Worm (Caenorhabditis elegans): ENCODE data around the gene F40G12.2.
"Not testable (repeated sequence)": the region's sequence is repeated elsewhere in the genome, so short reads cannot be mapped to it uniquely, and the experiment has no call there.

F40G12.2 gene

ce11 chrV:14290636-14291035, 29.9 kb upstream of the F40G12.2 start, which contains the start of gene F14D7.18:
Gene F14D7.18, minus strand, starts transcription at chrV:14290736.
- no peak for TF ChIP-seq pes-1 (GFP tag; IDR thresholded peaks at IDR 0.05)
- no peak for TF ChIP-seq ceh-13 (GFP tag; optimal IDR thresholded peaks at IDR 0.05)
- TF ChIP-seq F13C5.2 (tag; optimal IDR thresholded peaks at IDR 0.05): no peak
- no peak for TF ChIP-seq B0310.2 (tag; optimal IDR thresholded peaks at IDR 0.05)
- no peak for TF ChIP-seq hnd-1 (tag; optimal IDR thresholded peaks at IDR 0.05)
- no peak for TF ChIP-seq tra-4 (tag; optimal IDR thresholded peaks at IDR 0.05)
- TF ChIP-seq tbx-37 (GFP tag; conservative IDR thresholded peaks at IDR 0.05): no peak
- no peak for TF ChIP-seq flt-1 (GFP tag; IDR thresholded peaks at IDR 0.05)
- TF ChIP-seq ama-1 (optimal IDR thresholded peaks at IDR 0.05): no peak
- no peak for TF ChIP-seq ceh-36 (tag; optimal IDR thresholded peaks at IDR 0.05)
- no peak for TF ChIP-seq aly-1 (tag; optimal IDR thresholded peaks at IDR 0.05)
- no peak for TF ChIP-seq hmbx-1 (tag; optimal IDR thresholded peaks at IDR 0.05)
- no peak for TF ChIP-seq scrt-1 (GFP tag; IDR thresholded peaks at IDR 0.05)
- no peak for TF ChIP-seq hmg-4 (GFP tag; optimal IDR thresholded peaks at IDR 0.05)
- no peak for TF ChIP-seq tbx-11 (GFP tag; IDR thresholded peaks at IDR 0.05)
- no peak for TF ChIP-seq ets-7 (tag; optimal IDR thresholded peaks at IDR 0.05)
- TF ChIP-seq sea-1 (GFP tag; conservative IDR thresholded peaks at IDR 0.05): no peak

DNA sequence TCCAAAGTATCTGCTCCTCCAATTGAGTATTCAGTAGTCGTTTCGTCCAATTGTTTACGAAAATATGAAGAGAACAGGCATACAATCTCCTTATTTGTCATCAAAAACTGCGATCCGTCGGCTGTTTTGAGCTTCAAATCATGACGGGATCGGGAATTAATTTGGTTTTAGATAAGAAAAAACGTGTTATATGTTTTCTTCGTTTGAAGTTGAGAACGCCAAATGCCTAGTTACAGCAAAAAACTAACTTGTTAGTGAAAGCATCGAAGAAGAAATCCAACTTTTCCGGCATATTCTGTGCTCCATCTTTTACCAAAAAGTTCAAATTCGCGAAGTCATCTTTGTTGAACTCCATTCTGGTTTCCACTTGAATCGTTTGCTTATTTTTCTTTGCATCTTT, 28.6 kb upstream of the F40G12.2 start, which contains the start of gene F14D7.1:
Gene F14D7.1 (minus strand): TSS at position 101 of the 400 bp plus-strand sequence.
- TF ChIP-seq tra-4 (tag; optimal IDR thresholded peaks at IDR 0.05) (no peak), hmg-4 (GFP tag; optimal IDR thresholded peaks at IDR 0.05) (no peak), B0310.2 (tag; optimal IDR thresholded peaks at IDR 0.05) (no peak), pes-1 (GFP tag; IDR thresholded peaks at IDR 0.05) (no peak), ceh-13 (GFP tag; optimal IDR thresholded peaks at IDR 0.05) (no peak), sea-1 (GFP tag; conservative IDR thresholded peaks at IDR 0.05) (no peak), hnd-1 (tag; optimal IDR thresholded peaks at IDR 0.05) (no peak), F13C5.2 (tag; optimal IDR thresholded peaks at IDR 0.05) (no peak), ama-1 (optimal IDR thresholded peaks at IDR 0.05) (no peak), hmbx-1 (tag; optimal IDR thresholded peaks at IDR 0.05) (no peak), scrt-1 (GFP tag; IDR thresholded peaks at IDR 0.05) (no peak)

DNA sequence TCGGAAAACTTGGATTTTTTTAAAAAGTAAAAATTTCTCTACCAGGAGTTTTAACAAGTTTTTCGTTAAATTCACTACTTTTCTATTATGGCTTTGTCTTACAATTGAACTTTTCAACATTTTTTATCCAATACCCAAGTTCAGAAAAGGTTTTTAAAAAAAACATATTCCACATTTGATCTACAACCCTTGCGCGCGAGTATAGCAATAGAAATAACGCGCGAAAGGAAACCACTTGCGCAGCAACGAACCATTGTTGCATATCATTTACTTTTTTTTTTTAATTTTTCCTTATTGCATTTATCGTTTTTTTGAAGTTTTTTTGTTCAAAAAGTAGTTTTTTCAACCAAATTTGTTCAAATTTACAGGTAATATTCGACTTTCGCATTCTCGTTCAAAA, 25.1 kb upstream of the F40G12.2 start, which contains the start of gene F40G12.11:
Gene F40G12.11 (plus strand): TSS at position 369 of the 400 bp plus-strand sequence.
- TF ChIP-seq flt-1 (GFP tag; IDR thresholded peaks at IDR 0.05) (no peak), tbx-11 (GFP tag; IDR thresholded peaks at IDR 0.05) (no peak), B0310.2 (tag; optimal IDR thresholded peaks at IDR 0.05) (no peak), scrt-1 (GFP tag; IDR thresholded peaks at IDR 0.05) (no peak), ceh-13 (GFP tag; optimal IDR thresholded peaks at IDR 0.05) (no peak), ets-7 (tag; optimal IDR thresholded peaks at IDR 0.05) (no peak), hmbx-1 (tag; optimal IDR thresholded peaks at IDR 0.05) (no peak), ceh-36 (tag; optimal IDR thresholded peaks at IDR 0.05) (no peak)

- no peak for TF ChIP-seq tbx-37 (GFP tag; conservative IDR thresholded peaks at IDR 0.05)
- no peak for TF ChIP-seq sea-1 (GFP tag; conservative IDR thresholded peaks at IDR 0.05)
- TF ChIP-seq aly-1 (tag; optimal IDR thresholded peaks at IDR 0.05): no peak
- no peak for TF ChIP-seq flt-1 (GFP tag; IDR thresholded peaks at IDR 0.05)
- TF ChIP-seq hmg-4 (GFP tag; optimal IDR thresholded peaks at IDR 0.05): no peak
- no peak for TF ChIP-seq tbx-11 (GFP tag; IDR thresholded peaks at IDR 0.05)
- TF ChIP-seq ets-7 (tag; optimal IDR thresholded peaks at IDR 0.05): no peak
- no peak for TF ChIP-seq pes-1 (GFP tag; IDR thresholded peaks at IDR 0.05)
- no peak for TF ChIP-seq B0310.2 (tag; optimal IDR thresholded peaks at IDR 0.05)
- no peak for TF ChIP-seq ceh-36 (tag; optimal IDR thresholded peaks at IDR 0.05)
- no peak for TF ChIP-seq ceh-13 (GFP tag; optimal IDR thresholded peaks at IDR 0.05)
- no peak for TF ChIP-seq F13C5.2 (tag; optimal IDR thresholded peaks at IDR 0.05)
- no peak for TF ChIP-seq scrt-1 (GFP tag; IDR thresholded peaks at IDR 0.05)
- no peak for TF ChIP-seq hnd-1 (tag; optimal IDR thresholded peaks at IDR 0.05)
- no peak for TF ChIP-seq ama-1 (optimal IDR thresholded peaks at IDR 0.05)
- no peak for TF ChIP-seq hmbx-1 (tag; optimal IDR thresholded peaks at IDR 0.05)
Observed at ce11 chrV:14283241-14283640, 22.5 kb upstream of the F40G12.2 start, which contains the start of gene F40G12.10. Gene F40G12.10, plus strand, starts transcription at chrV:14283541.

- no peak for TF ChIP-seq tbx-11 (GFP tag; IDR thresholded peaks at IDR 0.05)
- TF ChIP-seq F13C5.2 (tag; optimal IDR thresholded peaks at IDR 0.05): no peak
Observed at ce11 chrV:14282222-14282709, 21.5 kb upstream of the F40G12.2 start, which contains the start of the genes srt-74 and F40G12.9. Gene srt-74, minus strand, starts transcription at chrV:14282322. Gene F40G12.9, plus strand, starts transcription at chrV:14282659.

DNA sequence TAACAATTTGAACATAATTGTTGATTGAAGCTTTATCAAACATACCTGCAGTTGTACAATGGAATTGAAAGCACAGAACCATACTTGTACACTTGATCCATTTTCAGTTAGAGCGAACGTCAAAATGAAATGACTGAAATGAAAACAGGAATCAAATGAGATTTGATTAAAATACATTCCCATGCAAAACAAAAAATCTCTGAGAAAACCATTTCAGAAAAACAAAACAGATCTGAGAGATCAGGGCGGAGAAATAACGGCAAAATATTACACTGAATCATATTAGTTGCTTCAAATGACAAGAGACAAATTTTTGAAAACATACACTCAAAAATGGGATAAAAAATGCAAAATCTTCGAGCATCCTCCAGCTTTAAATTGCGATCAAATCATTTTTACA, 19.0 kb upstream of the F40G12.2 start, which contains the start of gene srt-33:
Gene srt-33 (minus strand): TSS at position 101 of the 400 bp plus-strand sequence.
- TF ChIP-seq hnd-1 (tag; optimal IDR thresholded peaks at IDR 0.05): no peak
- no peak for TF ChIP-seq scrt-1 (GFP tag; IDR thresholded peaks at IDR 0.05)
- no peak for TF ChIP-seq tra-4 (tag; optimal IDR thresholded peaks at IDR 0.05)
- TF ChIP-seq tbx-11 (GFP tag; IDR thresholded peaks at IDR 0.05): no peak
- TF ChIP-seq aly-1 (tag; optimal IDR thresholded peaks at IDR 0.05): no peak
- no peak for TF ChIP-seq F13C5.2 (tag; optimal IDR thresholded peaks at IDR 0.05)
- TF ChIP-seq pes-1 (GFP tag; IDR thresholded peaks at IDR 0.05): no peak
- TF ChIP-seq ceh-36 (tag; optimal IDR thresholded peaks at IDR 0.05): no peak
- no peak for TF ChIP-seq hmbx-1 (tag; optimal IDR thresholded peaks at IDR 0.05)
- TF ChIP-seq ceh-13 (GFP tag; optimal IDR thresholded peaks at IDR 0.05): no peak
- TF ChIP-seq tbx-37 (GFP tag; conservative IDR thresholded peaks at IDR 0.05): no peak
- TF ChIP-seq ets-7 (tag; optimal IDR thresholded peaks at IDR 0.05): no peak
- TF ChIP-seq B0310.2 (tag; optimal IDR thresholded peaks at IDR 0.05): no peak
- TF ChIP-seq sea-1 (GFP tag; conservative IDR thresholded peaks at IDR 0.05): no peak
- no peak for TF ChIP-seq ama-1 (optimal IDR thresholded peaks at IDR 0.05)
- no peak for TF ChIP-seq flt-1 (GFP tag; IDR thresholded peaks at IDR 0.05)
- no peak for TF ChIP-seq hmg-4 (GFP tag; optimal IDR thresholded peaks at IDR 0.05)

ce11 chrV:14274268-14274667, 13.5 kb upstream of the F40G12.2 start, which contains the start of gene F40G12.7:
Gene F40G12.7, plus strand, starts transcription at chrV:14274568.
- not testable (repeated sequence) for TF ChIP-seq scrt-1 (GFP tag; IDR thresholded peaks at IDR 0.05); hmg-4 (GFP tag; optimal IDR thresholded peaks at IDR 0.05); sea-1 (GFP tag; conservative IDR thresholded peaks at IDR 0.05)
